Fruit fly (Drosophila melanogaster) whole organism, embryonic: ENCODE results near the gene rogdi.
A peak's percentile ranks its signal among the peaks of the same experiment; 100 is the strongest.

ENCODE experiments used
- BEAF-32 ChIP-seq: fragments of 200-800 bp; sonication (Bioruptor generic); optimal IDR thresholded peaks from 3 replicates; lab custom pipeline; 2017; ENCODE audit warnings: missing biosample characterization, missing genetic modification characterization, mild to moderate bottlenecking, moderate library complexity, missing genetic modification reagents
- CG10267 ChIP-seq: fragments of 200-800 bp; sonication (Bioruptor generic); optimal IDR thresholded peaks from 2 replicates; lab custom pipeline; 2018; ENCODE audit warnings: missing biosample characterization, mild to moderate bottlenecking, missing genetic modification characterization, moderate library complexity
- CG10462 ChIP-seq: fragments of 200-800 bp; sonication (Bioruptor generic); optimal IDR thresholded peaks from 2 replicates; lab custom pipeline; 2016; ENCODE audit warnings: missing biosample characterization, missing genetic modification characterization
- CG11696 ChIP-seq: fragments of 200-800 bp; sonication (Bioruptor generic); IDR thresholded peaks from 2 replicates; pipeline ENCODE4 v1.3.6; 2022; ENCODE audit warnings: missing biosample characterization, missing genetic modification characterization
- CG14014 ChIP-seq: fragments of 200-800 bp; sonication (Bioruptor generic); IDR thresholded peaks from 2 replicates; pipeline ENCODE4 v1.3.6; 2022; ENCODE audit warnings: missing biosample characterization, missing genetic modification characterization
- CG31365 ChIP-seq: fragments of 200-800 bp; sonication (Bioruptor generic); optimal IDR thresholded peaks from 2 replicates; lab custom pipeline; 2018; ENCODE audit warnings: missing biosample characterization, mild to moderate bottlenecking, missing genetic modification characterization
- CG34224 ChIP-seq: fragments of 200-800 bp; sonication (Bioruptor generic); IDR thresholded peaks from 3 replicates; pipeline ENCODE4 v1.3.6; 2022; ENCODE audit warnings: missing biosample characterization, missing genetic modification characterization; ENCODE audit not compliant: partially characterized antibody
- CG4328 ChIP-seq: fragments of 200-800 bp; sonication (Bioruptor generic); optimal IDR thresholded peaks from 3 replicates; lab custom pipeline; 2017; ENCODE audit warnings: missing biosample characterization, missing genetic modification reagents, missing genetic modification characterization
- CG4617 ChIP-seq: fragments of 200-800 bp; sonication (Bioruptor generic); optimal IDR thresholded peaks from 3 replicates; lab custom pipeline; 2016; ENCODE audit warnings: missing biosample characterization, missing genetic modification characterization, borderline replicate concordance
- CG4730 ChIP-seq: fragments of 200-800 bp; sonication (Bioruptor generic); IDR thresholded peaks from 2 replicates; pipeline ENCODE4 v1.3.6; 2022; ENCODE audit warnings: missing biosample characterization, missing genetic modification characterization
- CG7372 ChIP-seq: fragments of 200-800 bp; sonication (Bioruptor generic); IDR thresholded peaks from 2 replicates; pipeline ENCODE4 v1.3.6; 2022; ENCODE audit warnings: missing biosample characterization, missing genetic modification characterization
- CG7839 ChIP-seq: fragments of 200-800 bp; sonication (Bioruptor generic); optimal IDR thresholded peaks from 3 replicates; lab custom pipeline; 2018; ENCODE audit warnings: missing biosample characterization, mild to moderate bottlenecking, missing genetic modification characterization, moderate library complexity
- CG7963 ChIP-seq: fragments of 200-800 bp; sonication (Bioruptor generic); IDR thresholded peaks from 3 replicates; pipeline ENCODE4 v1.3.6; 2022; ENCODE audit warnings: missing biosample characterization, missing genetic modification characterization; ENCODE audit not compliant: partially characterized antibody
- CG9609 ChIP-seq: fragments of 200-800 bp; sonication (Bioruptor generic); optimal IDR thresholded peaks from 3 replicates; lab custom pipeline; 2016; ENCODE audit warnings: missing biosample characterization, missing genetic modification characterization
- CHES-1-like ChIP-seq: fragments of 200-800 bp; sonication (Bioruptor generic); optimal IDR thresholded peaks from 2 replicates; lab custom pipeline; 2016; ENCODE audit warnings: missing biosample characterization, missing genetic modification characterization
- CTCF ChIP-seq: fragments of 200-800 bp; sonication (Bioruptor generic); optimal IDR thresholded peaks from 2 replicates; lab custom pipeline; 2017; ENCODE audit warnings: missing biosample characterization, mild to moderate bottlenecking, missing genetic modification characterization, moderate library complexity
- Dip2 ChIP-seq: fragments of 200-800 bp; sonication (Bioruptor generic); IDR thresholded peaks from 2 replicates; pipeline ENCODE4 v1.3.6; 2022; ENCODE audit warnings: missing biosample characterization, missing genetic modification characterization
- Dll ChIP-seq: fragments of 200-800 bp; sonication (Bioruptor generic); IDR thresholded peaks from 4 replicates; pipeline ENCODE4 v1.3.6; 2022; ENCODE audit warnings: missing biosample characterization, missing genetic modification characterization; ENCODE audit not compliant: partially characterized antibody
- E2f2 ChIP-seq: fragments of 200-800 bp; sonication (Bioruptor generic); IDR thresholded peaks from 2 replicates; pipeline ENCODE4 v1.3.6; 2022; ENCODE audit warnings: missing biosample characterization, missing genetic modification characterization
- H2.0 ChIP-seq: fragments of 200-800 bp; sonication (Bioruptor generic); IDR thresholded peaks from 2 replicates; pipeline ENCODE4 v1.3.6; 2022; ENCODE audit warnings: missing biosample characterization, missing genetic modification characterization
- Hr51 ChIP-seq, 2 experiments: fragments of 200-800 bp; sonication (Bioruptor generic); optimal IDR thresholded peaks; 2 replicates in 1 of 2; 3 replicates in 1 of 2; lab custom pipeline; 2016 to 2018; ENCODE audit warnings: missing biosample characterization in 2 of 2, missing genetic modification characterization in 2 of 2, mild to moderate bottlenecking in 1 of 2, moderate library complexity in 1 of 2
- Lhr ChIP-seq: fragments of 200-800 bp; sonication (Bioruptor generic); optimal IDR thresholded peaks from 3 replicates; lab custom pipeline; 2017; ENCODE audit warnings: mild to moderate bottlenecking, missing biosample characterization, missing genetic modification reagents, missing genetic modification characterization
- MBD-R2 ChIP-seq: fragments of 200-800 bp; sonication (Bioruptor generic); IDR thresholded peaks from 2 replicates; pipeline ENCODE4 v1.3.6; 2022; ENCODE audit warnings: missing biosample characterization, missing genetic modification characterization
- Mrtf ChIP-seq: fragments of 200-800 bp; sonication (Bioruptor generic); IDR thresholded peaks from 3 replicates; pipeline ENCODE4 v1.3.6; 2022; ENCODE audit warnings: missing biosample characterization, missing genetic modification characterization
- Opbp ChIP-seq: fragments of 200-800 bp; sonication (Bioruptor generic); IDR thresholded peaks from 3 replicates; pipeline ENCODE4 v1.3.6; 2022; ENCODE audit warnings: missing biosample characterization, missing genetic modification characterization; ENCODE audit not compliant: partially characterized antibody
- Rx ChIP-seq: fragments of 200-800 bp; sonication (Bioruptor generic); IDR thresholded peaks from 2 replicates; pipeline ENCODE4 v1.3.6; 2022; ENCODE audit warnings: missing biosample characterization, missing genetic modification characterization
- Sin3A ChIP-seq: fragments of >200 bp; optimal IDR thresholded peaks from 2 replicates; lab custom pipeline; 2018
- Trl ChIP-seq, 3 experiments: fragments of >200 bp in 2 of 3; fragments of 200-800 bp in 1 of 3; sonication (Bioruptor generic) in 1 of 3; optimal IDR thresholded peaks; 2 replicates in 1 of 3; 3 replicates in 2 of 3; lab custom pipeline; 2016 to 2017; ENCODE audit warnings: missing biosample characterization in 1 of 3, missing genetic modification characterization in 1 of 3
- YL-1 ChIP-seq: fragments of 200-800 bp; sonication (Bioruptor generic); optimal IDR thresholded peaks from 3 replicates; lab custom pipeline; 2017; ENCODE audit warnings: missing biosample characterization, mild to moderate bottlenecking, missing genetic modification characterization
- ac ChIP-seq: fragments of 200-800 bp; sonication (Bioruptor generic); optimal IDR thresholded peaks from 3 replicates; lab custom pipeline; 2017; ENCODE audit warnings: missing biosample characterization, mild to moderate bottlenecking, missing genetic modification characterization
- cato ChIP-seq: fragments of 200-800 bp; sonication (Bioruptor generic); optimal IDR thresholded peaks from 2 replicates; lab custom pipeline; 2016; ENCODE audit warnings: missing biosample characterization, missing genetic modification characterization, borderline replicate concordance
- chm ChIP-seq: fragments of 200-800 bp; sonication (Bioruptor generic); IDR thresholded peaks from 2 replicates; pipeline ENCODE4 v1.3.6; 2022; ENCODE audit warnings: missing biosample characterization, missing genetic modification characterization
- corto ChIP-seq: fragments of 200-800 bp; sonication (Bioruptor generic); optimal IDR thresholded peaks from 2 replicates; lab custom pipeline; 2016; ENCODE audit warnings: missing biosample characterization, mild to moderate bottlenecking, missing genetic modification characterization, moderate library complexity
- crp ChIP-seq, 2 experiments: fragments of 200-800 bp; sonication (Bioruptor generic); optimal IDR thresholded peaks; 2 replicates in 1 of 2; 3 replicates in 1 of 2; lab custom pipeline; 2017; ENCODE audit warnings: missing biosample characterization in 2 of 2, missing genetic modification characterization in 2 of 2, mild to moderate bottlenecking in 1 of 2, moderate library complexity in 1 of 2
- h ChIP-seq: fragments of >200 bp; optimal IDR thresholded peaks from 2 replicates; lab custom pipeline; 2017
- hb ChIP-seq: fragments of 200-800 bp; sonication (Bioruptor generic); IDR thresholded peaks from 3 replicates; pipeline ENCODE4 v1.3.6; 2022; ENCODE audit warnings: missing biosample characterization, missing genetic modification characterization; ENCODE audit not compliant: partially characterized antibody
- hbn ChIP-seq: fragments of 200-800 bp; sonication (Bioruptor generic); IDR thresholded peaks from 2 replicates; pipeline ENCODE4 v1.3.6; 2022; ENCODE audit warnings: missing biosample characterization, missing genetic modification characterization; ENCODE audit not compliant: partially characterized antibody
- kay ChIP-seq: fragments of 200-800 bp; sonication (Bioruptor generic); optimal IDR thresholded peaks from 2 replicates; lab custom pipeline; 2016; ENCODE audit warnings: missing biosample characterization, missing genetic modification characterization
- knrl ChIP-seq: fragments of 200-800 bp; sonication (Bioruptor generic); IDR thresholded peaks from 3 replicates; pipeline ENCODE4 v1.3.6; 2022; ENCODE audit warnings: missing biosample characterization, missing genetic modification characterization; ENCODE audit not compliant: partially characterized antibody
- peb ChIP-seq: fragments of 200-800 bp; sonication (Bioruptor generic); IDR thresholded peaks from 2 replicates; pipeline ENCODE4 v1.3.6; 2022; ENCODE audit warnings: missing biosample characterization, missing genetic modification characterization
- pzg ChIP-seq: fragments of 200-800 bp; sonication (Bioruptor generic); optimal IDR thresholded peaks from 3 replicates; lab custom pipeline; 2018; ENCODE audit warnings: missing biosample characterization, mild to moderate bottlenecking, missing genetic modification characterization, moderate library complexity
- rib ChIP-seq: fragments of 200-800 bp; sonication (Bioruptor generic); IDR thresholded peaks from 2 replicates; pipeline ENCODE4 v1.3.6; 2022; ENCODE audit warnings: missing biosample characterization, missing genetic modification characterization
- scrt ChIP-seq: fragments of 200-800 bp; sonication (Bioruptor generic); optimal IDR thresholded peaks from 2 replicates; lab custom pipeline; 2018; ENCODE audit warnings: missing biosample characterization, mild to moderate bottlenecking, missing genetic modification characterization, moderate library complexity
- slp2 ChIP-seq: fragments of 200-800 bp; sonication (Bioruptor generic); optimal IDR thresholded peaks from 2 replicates; lab custom pipeline; 2016; ENCODE audit warnings: missing biosample characterization, missing genetic modification characterization
- sug ChIP-seq: fragments of 200-800 bp; optimal IDR thresholded peaks from 2 replicates; lab custom pipeline; 2019; ENCODE audit warnings: missing biosample characterization, mild to moderate bottlenecking, missing genetic modification characterization, moderate library complexity
- tio ChIP-seq: fragments of 200-800 bp; sonication (Bioruptor generic); optimal IDR thresholded peaks from 2 replicates; lab custom pipeline; 2017; ENCODE audit warnings: missing biosample characterization, missing genetic modification characterization, inconsistent platforms
- toy ChIP-seq: fragments of 200-800 bp; sonication (Bioruptor generic); IDR thresholded peaks from 2 replicates; pipeline ENCODE4 v1.3.6; 2022; ENCODE audit warnings: missing biosample characterization, missing genetic modification characterization
- trh ChIP-seq: fragments of 200-800 bp; sonication (Bioruptor generic); optimal IDR thresholded peaks from 2 replicates; lab custom pipeline; 2016; ENCODE audit warnings: missing biosample characterization, missing genetic modification characterization
- wdn ChIP-seq: fragments of 200-800 bp; sonication (Bioruptor generic); IDR thresholded peaks from 2 replicates; pipeline ENCODE4 v1.3.6; 2022; ENCODE audit warnings: missing biosample characterization, missing genetic modification characterization
- wor ChIP-seq: fragments of 200-800 bp; sonication (Bioruptor generic); IDR thresholded peaks from 2 replicates; pipeline ENCODE4 v1.3.6; 2022; ENCODE audit warnings: missing biosample characterization, missing genetic modification characterization
- zfh1 ChIP-seq: fragments of 200-800 bp; sonication (Bioruptor generic); IDR thresholded peaks from 3 replicates; pipeline ENCODE4 v1.3.6; 2022; ENCODE audit warnings: missing biosample characterization, missing genetic modification characterization

The rogdi gene

dm6 chr3L:17024095-17024639 lies 25.1 kb upstream of the rogdi start, which contains the start of gene Fit2 (continued):
- no peak for TF ChIP-seq Sin3A (lab: Kevin White, UChicago)
- no peak for TF ChIP-seq zfh1 (GFP tag; lab: Robert Waterston, UW)
- peak; percentile 33 for TF ChIP-seq CG4617 (GFP tag; lab: Kevin White, UChicago)
- TF ChIP-seq CG14014 (GFP tag; lab: Robert Waterston, UW), result no peak
- TF ChIP-seq Opbp (GFP tag; lab: Robert Waterston, UW), result peak; percentile 96; the same call in 2 of the 3 replicates
- TF ChIP-seq CHES-1-like (GFP tag; lab: Kevin White, UChicago), result no peak
- TF ChIP-seq MBD-R2 (GFP tag; lab: Robert Waterston, UW), result peak; percentile 59
- no peak for TF ChIP-seq H2.0
- no peak for TF ChIP-seq Dip2 (GFP tag; lab: Robert Waterston, UW)
- no peak for TF ChIP-seq CG9609 (GFP tag; lab: Kevin White, UChicago)
- peak; percentile 66 for TF ChIP-seq YL-1 (GFP tag; lab: Kevin White, UChicago)
- TF ChIP-seq hbn (GFP tag; lab: Robert Waterston, UW), result peak; percentile 95
- no peak for TF ChIP-seq peb (GFP tag; lab: Robert Waterston, UW)
- no peak for TF ChIP-seq slp2
- TF ChIP-seq wor (GFP tag; lab: Robert Waterston, UW), result no peak
- peak; percentile 96 for TF ChIP-seq E2f2 (GFP tag; lab: Robert Waterston, UW)
- no peak for TF ChIP-seq trh (GFP tag; lab: Kevin White, UChicago)
- no peak for TF ChIP-seq CG7372
- TF ChIP-seq CG7839 (tag; lab: Kevin White, UChicago), result no peak
- no peak for TF ChIP-seq toy
- TF ChIP-seq cato (GFP tag; lab: Kevin White, UChicago), result no peak
- no peak for TF ChIP-seq CG10267 (tag; lab: Kevin White, UChicago)
- TF ChIP-seq CG4730 (GFP tag; lab: Robert Waterston, UW), result no peak
- TF ChIP-seq CTCF (GFP tag; lab: Kevin White, UChicago), result peak; percentile 34
- no peak for TF ChIP-seq h
- no peak for TF ChIP-seq Hr51 (GFP tag; optimal IDR thresholded peaks at IDR 0.05; lab: Kevin White, UChicago)
- no peak for TF ChIP-seq Lhr
- TF ChIP-seq wdn (GFP tag; lab: Robert Waterston, UW), result no peak
- no peak for TF ChIP-seq scrt (GFP tag; lab: Kevin White, UChicago)
- TF ChIP-seq CG11696 (GFP tag; lab: Robert Waterston, UW), result no peak
- TF ChIP-seq rib (GFP tag; lab: Robert Waterston, UW), result no peak
- peak in 1 of 2 experiments; percentile 49 for TF ChIP-seq crp (GFP tag; optimal IDR thresholded peaks at IDR 0.05; lab: Kevin White, UChicago)
- no peak for TF ChIP-seq corto
- peak; percentile 83 for TF ChIP-seq knrl (GFP tag; lab: Robert Waterston, UW)
- TF ChIP-seq BEAF-32 (GFP tag; lab: Kevin White, UChicago), result peak; percentile 75
- no peak for TF ChIP-seq tio (GFP tag; lab: Kevin White, UChicago)
- TF ChIP-seq hb (GFP tag; lab: Robert Waterston, UW), result peak; percentile 100
- no peak for TF ChIP-seq sug (tag; lab: Kevin White, UChicago)
- TF ChIP-seq ac (GFP tag; lab: Kevin White, UChicago), result no peak
- peak; percentile 95 for TF ChIP-seq Dll (GFP tag; lab: Robert Waterston, UW)
- TF ChIP-seq Mrtf (GFP tag; lab: Robert Waterston, UW), result no peak
- peak; percentile 66 for TF ChIP-seq pzg
- TF ChIP-seq CG34224 (GFP tag; lab: Robert Waterston, UW), result peak; percentile 100
- TF ChIP-seq chm (GFP tag; lab: Robert Waterston, UW), result no peak
- no peak for TF ChIP-seq Rx
- no peak for TF ChIP-seq CG4328 (GFP tag; lab: Kevin White, UChicago)
- no peak for TF ChIP-seq CG10462 (GFP tag; lab: Kevin White, UChicago)
- TF ChIP-seq kay, result no peak
- no peak for TF ChIP-seq Trl (optimal IDR thresholded peaks at IDR 0.05; lab: Kevin White, UChicago)
- no peak for TF ChIP-seq Trl (GFP tag; optimal IDR thresholded peaks at IDR 0.05; lab: Kevin White, UChicago)
- TF ChIP-seq CG31365 (tag; lab: Kevin White, UChicago), result no peak
- TF ChIP-seq CG7963 (GFP tag; lab: Robert Waterston, UW), result peak; percentile 100
